Fruit fly (Drosophila melanogaster) whole organism, embryonic: ENCODE measurements around the gene fliI.
A peak's percentile ranks its signal among the peaks of the same experiment; 100 is the strongest.

ENCODE experiments used
- B-H2 ChIP-seq: fragments of 200-800 bp; sonication (Bioruptor generic); optimal IDR thresholded peaks from 2 replicates; lab custom pipeline; 2018; ENCODE audit warnings: missing biosample characterization, mild to moderate bottlenecking, missing genetic modification characterization
- BEAF-32 ChIP-seq: fragments of 200-800 bp; sonication (Bioruptor generic); optimal IDR thresholded peaks from 3 replicates; lab custom pipeline; 2017; ENCODE audit warnings: missing biosample characterization, missing genetic modification characterization, mild to moderate bottlenecking, moderate library complexity, missing genetic modification reagents
- Bgb ChIP-seq: fragments of 200-800 bp; sonication (Bioruptor generic); IDR thresholded peaks from 2 replicates; pipeline ENCODE4 v1.3.6; 2022; ENCODE audit warnings: missing biosample characterization, missing genetic modification characterization; ENCODE audit not compliant: partially characterized antibody
- CG10267 ChIP-seq: fragments of 200-800 bp; sonication (Bioruptor generic); optimal IDR thresholded peaks from 2 replicates; lab custom pipeline; 2018; ENCODE audit warnings: missing biosample characterization, mild to moderate bottlenecking, missing genetic modification characterization, moderate library complexity
- CG10543 ChIP-seq: fragments of 200-800 bp; sonication (Bioruptor generic); optimal IDR thresholded peaks from 3 replicates; lab custom pipeline; 2017; ENCODE audit warnings: missing biosample characterization, mild to moderate bottlenecking, missing genetic modification characterization, moderate library complexity
- CG10979 ChIP-seq: fragments of 200-800 bp; sonication (Bioruptor generic); optimal IDR thresholded peaks from 2 replicates; lab custom pipeline; 2018; ENCODE audit warnings: missing biosample characterization, mild to moderate bottlenecking, missing genetic modification characterization, moderate library complexity
- CG11504 ChIP-seq: fragments of 200-800 bp; sonication (Bioruptor generic); optimal IDR thresholded peaks from 3 replicates; lab custom pipeline; 2019; ENCODE audit warnings: missing biosample characterization, mild to moderate bottlenecking, missing genetic modification characterization, moderate library complexity
- CG12071 ChIP-seq: fragments of 200-800 bp; sonication (Bioruptor generic); optimal IDR thresholded peaks from 3 replicates; lab custom pipeline; 2018; ENCODE audit warnings: missing biosample characterization, mild to moderate bottlenecking, missing genetic modification characterization
- CG12391 ChIP-seq: fragments of 200-800 bp; sonication (Bioruptor generic); optimal IDR thresholded peaks from 3 replicates; lab custom pipeline; 2018; ENCODE audit warnings: missing biosample characterization, mild to moderate bottlenecking, missing genetic modification characterization, moderate library complexity
- CG1603 ChIP-seq: fragments of 200-800 bp; sonication (Bioruptor generic); optimal IDR thresholded peaks from 2 replicates; lab custom pipeline; 2019; ENCODE audit warnings: missing biosample characterization, mild to moderate bottlenecking, missing genetic modification characterization, moderate library complexity
- CG17361 ChIP-seq: fragments of 200-800 bp; sonication (Bioruptor generic); IDR thresholded peaks from 3 replicates; pipeline ENCODE4 v1.3.6; 2022; ENCODE audit warnings: missing biosample characterization, missing genetic modification characterization
- CG17912 ChIP-seq: fragments of 200-800 bp; sonication (Bioruptor generic); optimal IDR thresholded peaks from 2 replicates; lab custom pipeline; 2018; ENCODE audit warnings: missing biosample characterization, mild to moderate bottlenecking, missing genetic modification characterization
- CG2116 ChIP-seq: fragments of 200-800 bp; sonication (Bioruptor generic); optimal IDR thresholded peaks from 3 replicates; lab custom pipeline; 2018; ENCODE audit warnings: missing biosample characterization, mild to moderate bottlenecking, missing genetic modification characterization
- CG33557 ChIP-seq: fragments of 200-800 bp; sonication (Bioruptor generic); optimal IDR thresholded peaks from 2 replicates; lab custom pipeline; 2019; ENCODE audit warnings: missing biosample characterization, mild to moderate bottlenecking, missing genetic modification characterization, moderate library complexity
- CG34224 ChIP-seq: fragments of 200-800 bp; sonication (Bioruptor generic); IDR thresholded peaks from 3 replicates; pipeline ENCODE4 v1.3.6; 2022; ENCODE audit warnings: missing biosample characterization, missing genetic modification characterization; ENCODE audit not compliant: partially characterized antibody
- CG34376 ChIP-seq: fragments of 200-800 bp; sonication (Bioruptor generic); optimal IDR thresholded peaks from 2 replicates; lab custom pipeline; 2018; ENCODE audit warnings: missing biosample characterization, mild to moderate bottlenecking, missing genetic modification characterization
- CG3847 ChIP-seq: fragments of 200-800 bp; sonication (Bioruptor generic); IDR thresholded peaks from 2 replicates; pipeline ENCODE4 v1.3.6; 2022; ENCODE audit warnings: missing biosample characterization, missing genetic modification characterization
- CG3995 ChIP-seq: fragments of 200-800 bp; sonication (Bioruptor generic); optimal IDR thresholded peaks from 3 replicates; lab custom pipeline; 2016; ENCODE audit warnings: missing biosample characterization, missing genetic modification characterization
- CG4707 ChIP-seq: fragments of 200-800 bp; sonication (Bioruptor generic); optimal IDR thresholded peaks from 2 replicates; lab custom pipeline; 2018; ENCODE audit warnings: missing biosample characterization, mild to moderate bottlenecking, missing genetic modification characterization, moderate library complexity
- CG5953 ChIP-seq: fragments of 200-800 bp; sonication (Bioruptor generic); IDR thresholded peaks from 2 replicates; pipeline ENCODE4 v1.3.6; 2022; ENCODE audit warnings: missing biosample characterization, missing genetic modification characterization
- CG6765 ChIP-seq: fragments of 200-800 bp; sonication (Bioruptor generic); optimal IDR thresholded peaks from 3 replicates; lab custom pipeline; 2017; ENCODE audit warnings: missing biosample characterization, mild to moderate bottlenecking, missing genetic modification characterization
- CG7839 ChIP-seq: fragments of 200-800 bp; sonication (Bioruptor generic); optimal IDR thresholded peaks from 3 replicates; lab custom pipeline; 2018; ENCODE audit warnings: missing biosample characterization, mild to moderate bottlenecking, missing genetic modification characterization, moderate library complexity
- CG8089 ChIP-seq: fragments of 200-800 bp; sonication (Bioruptor generic); optimal IDR thresholded peaks from 3 replicates; lab custom pipeline; 2016; ENCODE audit warnings: missing biosample characterization, missing genetic modification characterization
- CG9727 ChIP-seq: fragments of 200-800 bp; sonication (Bioruptor generic); optimal IDR thresholded peaks from 3 replicates; lab custom pipeline; 2017; ENCODE audit warnings: missing biosample characterization, mild to moderate bottlenecking, missing genetic modification characterization
- CG9817 ChIP-seq: fragments of 200-800 bp; sonication (Bioruptor generic); optimal IDR thresholded peaks from 2 replicates; lab custom pipeline; 2018; ENCODE audit warnings: missing biosample characterization, mild to moderate bottlenecking, missing genetic modification characterization, moderate library complexity
- D19B ChIP-seq: fragments of 200-800 bp; sonication (Bioruptor generic); optimal IDR thresholded peaks from 2 replicates; lab custom pipeline; 2017; ENCODE audit warnings: missing biosample characterization, mild to moderate bottlenecking, missing genetic modification characterization
- Dll ChIP-seq: fragments of 200-800 bp; sonication (Bioruptor generic); IDR thresholded peaks from 4 replicates; pipeline ENCODE4 v1.3.6; 2022; ENCODE audit warnings: missing biosample characterization, missing genetic modification characterization; ENCODE audit not compliant: partially characterized antibody
- H2.0 ChIP-seq: fragments of 200-800 bp; sonication (Bioruptor generic); IDR thresholded peaks from 2 replicates; pipeline ENCODE4 v1.3.6; 2022; ENCODE audit warnings: missing biosample characterization, missing genetic modification characterization
- NfI ChIP-seq: fragments of 200-800 bp; sonication (Bioruptor generic); optimal IDR thresholded peaks from 3 replicates; lab custom pipeline; 2018; ENCODE audit warnings: missing biosample characterization, mild to moderate bottlenecking, missing genetic modification characterization, moderate library complexity
- PHDP ChIP-seq: fragments of 200-800 bp; sonication (Bioruptor generic); optimal IDR thresholded peaks from 3 replicates; lab custom pipeline; 2018; ENCODE audit warnings: missing biosample characterization, mild to moderate bottlenecking, missing genetic modification characterization, moderate library complexity
- Sin3A ChIP-seq: fragments of >200 bp; optimal IDR thresholded peaks from 2 replicates; lab custom pipeline; 2018
- bbx ChIP-seq: fragments of 200-800 bp; sonication (Bioruptor generic); IDR thresholded peaks from 2 replicates; pipeline ENCODE4 v1.3.6; 2022; ENCODE audit warnings: missing biosample characterization, missing genetic modification characterization; ENCODE audit not compliant: partially characterized antibody
- bcd ChIP-seq: fragments of 200-800 bp; sonication (Bioruptor generic); optimal IDR thresholded peaks from 2 replicates; lab custom pipeline; 2017; ENCODE audit warnings: missing biosample characterization, mild to moderate bottlenecking, missing genetic modification characterization
- bigmax ChIP-seq: fragments of 200-800 bp; sonication (Bioruptor generic); optimal IDR thresholded peaks from 2 replicates; lab custom pipeline; 2018; ENCODE audit warnings: missing biosample characterization, mild to moderate bottlenecking, missing genetic modification characterization
- chif ChIP-seq, 2 experiments: fragments of 200-800 bp; sonication (Bioruptor generic); optimal IDR thresholded peaks; 3 replicates each; lab custom pipeline; 2016; ENCODE audit warnings: missing biosample characterization in 2 of 2, missing genetic modification characterization in 2 of 2
- exex ChIP-seq: fragments of 200-800 bp; sonication (Bioruptor generic); optimal IDR thresholded peaks from 4 replicates; lab custom pipeline; 2018; ENCODE audit warnings: missing biosample characterization, mild to moderate bottlenecking, missing genetic modification characterization, moderate library complexity
- fd64A ChIP-seq: fragments of 200-800 bp; sonication (Bioruptor generic); optimal IDR thresholded peaks from 3 replicates; lab custom pipeline; 2018; ENCODE audit warnings: missing biosample characterization, mild to moderate bottlenecking, missing genetic modification characterization
- fru ChIP-seq: fragments of >200 bp; optimal IDR thresholded peaks from 2 replicates; lab custom pipeline; 2017
- gfzf ChIP-seq: fragments of 200-800 bp; sonication (Bioruptor generic); optimal IDR thresholded peaks from 2 replicates; lab custom pipeline; 2016; ENCODE audit warnings: missing biosample characterization, mild to moderate bottlenecking, missing genetic modification characterization, moderate library complexity
- insv ChIP-seq, 2 experiments: fragments of 200-800 bp; sonication (Bioruptor generic); optimal IDR thresholded peaks; 3 replicates each; lab custom pipeline; 2016 to 2018; ENCODE audit warnings: missing biosample characterization in 2 of 2, missing genetic modification characterization in 2 of 2
- mirr ChIP-seq: fragments of 200-800 bp; sonication (Bioruptor generic); optimal IDR thresholded peaks from 3 replicates; lab custom pipeline; 2018; ENCODE audit warnings: missing biosample characterization, mild to moderate bottlenecking, missing genetic modification characterization
- mld ChIP-seq: fragments of 200-800 bp; sonication (Bioruptor generic); IDR thresholded peaks from 3 replicates; pipeline ENCODE4 v1.3.6; 2022; ENCODE audit warnings: missing biosample characterization, missing genetic modification characterization; ENCODE audit not compliant: partially characterized antibody
- org-1 ChIP-seq: fragments of 200-800 bp; sonication (Bioruptor generic); optimal IDR thresholded peaks from 2 replicates; lab custom pipeline; 2017; ENCODE audit warnings: missing biosample characterization, missing genetic modification characterization
- pb ChIP-seq: fragments of 200-800 bp; sonication (Bioruptor generic); optimal IDR thresholded peaks from 3 replicates; lab custom pipeline; 2016; ENCODE audit warnings: missing biosample characterization, missing genetic modification characterization
- phol ChIP-seq: fragments of 200-800 bp; sonication (Bioruptor generic); optimal IDR thresholded peaks from 3 replicates; lab custom pipeline; 2018; ENCODE audit warnings: missing biosample characterization, mild to moderate bottlenecking, missing genetic modification characterization, moderate library complexity
- sc ChIP-seq, 3 experiments: fragments of >200 bp in 2 of 3; fragments of 200-800 bp in 1 of 3; sonication (Bioruptor generic) in 1 of 3; optimal IDR thresholded peaks; 2 replicates in 2 of 3; 3 replicates in 1 of 3; lab custom pipeline; 2017; ENCODE audit warnings: mild to moderate bottlenecking in 1 of 3, missing biosample characterization in 1 of 3, missing genetic modification characterization in 1 of 3, missing genetic modification reagents in 1 of 3
- stwl ChIP-seq: fragments of 200-800 bp; sonication (Bioruptor generic); optimal IDR thresholded peaks from 3 replicates; lab custom pipeline; 2018; ENCODE audit warnings: missing biosample characterization, mild to moderate bottlenecking, missing genetic modification characterization, moderate library complexity
- tgo ChIP-seq: fragments of 200-800 bp; sonication (Bioruptor generic); IDR thresholded peaks from 3 replicates; pipeline ENCODE4 v1.3.6; 2022; ENCODE audit warnings: missing biosample characterization, missing genetic modification characterization
- tin ChIP-seq: fragments of 200-800 bp; sonication (Bioruptor generic); optimal IDR thresholded peaks from 3 replicates; lab custom pipeline; 2016; ENCODE audit warnings: missing biosample characterization, missing genetic modification characterization
- trh ChIP-seq: fragments of 200-800 bp; sonication (Bioruptor generic); optimal IDR thresholded peaks from 2 replicates; lab custom pipeline; 2016; ENCODE audit warnings: missing biosample characterization, missing genetic modification characterization
- tx ChIP-seq: fragments of 200-800 bp; sonication (Bioruptor generic); optimal IDR thresholded peaks from 2 replicates; lab custom pipeline; 2016; ENCODE audit warnings: missing biosample characterization, missing genetic modification characterization

Gene fliI

DNA sequence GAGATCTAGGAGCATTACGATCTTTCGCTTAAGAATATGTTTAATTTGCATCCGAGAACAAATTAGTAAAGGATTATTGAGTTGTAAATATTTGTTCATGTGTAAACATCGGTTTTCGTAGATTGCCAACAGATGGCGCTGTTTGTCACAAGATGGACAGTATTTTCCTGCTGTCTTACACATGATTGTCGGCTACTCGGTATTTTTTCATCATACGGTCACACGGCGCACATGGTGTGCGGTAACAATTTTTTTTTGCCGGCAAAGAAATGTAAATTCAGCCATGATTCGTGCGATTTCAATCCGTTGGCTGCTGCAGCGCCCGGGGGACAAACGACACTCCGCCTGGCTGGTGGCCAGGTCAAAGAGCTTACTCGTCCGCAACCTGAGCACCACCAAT lies 23.3 kb downstream of the fliI start, which contains the start of the genes bbx and waw (continued):
- TF ChIP-seq CG4707 (peak; percentile 17), trh (no peak), H2.0 (GFP tag; lab: Robert Waterston, UW) (0 out of 2 replicates have a peak, but pooled peaks have one; percentile 10), fru (no peak), Dll (GFP tag; lab: Robert Waterston, UW) (0 out of 4 replicates have a peak, but pooled peaks have one; percentile 20), Sin3A (lab: Kevin White, UChicago) (peak; percentile 36), tx (GFP tag; lab: Kevin White, UChicago) (no peak), gfzf (peak; percentile 87), CG9727 (GFP tag; lab: Kevin White, UChicago) (peak; percentile 47), NfI (peak; percentile 33), phol (tag; lab: Kevin White, UChicago) (peak; percentile 46), bigmax (GFP tag; lab: Kevin White, UChicago) (peak; percentile 23), org-1 (GFP tag; lab: Kevin White, UChicago) (no peak), CG3847 (peak; percentile 27; the same call in 1 of the 2 replicates), chif (GFP tag; optimal IDR thresholded peaks at IDR 0.05; lab: Kevin White, UChicago) (peak in 1 of 2 experiments; percentile 11), mld (no peak), tin (GFP tag; lab: Kevin White, UChicago) (no peak), CG12391 (tag; lab: Kevin White, UChicago) (peak; percentile 11), CG2116 (GFP tag; lab: Kevin White, UChicago) (peak; percentile 27), sc (optimal IDR thresholded peaks at IDR 0.05; lab: Kevin White, UChicago) (no peak), sc (GFP tag; optimal IDR thresholded peaks at IDR 0.05; lab: Kevin White, UChicago) (no peak), CG9817 (tag; lab: Kevin White, UChicago) (peak; percentile 8), stwl (tag; lab: Kevin White, UChicago) (peak; percentile 57), bcd (GFP tag; lab: Kevin White, UChicago) (peak; percentile 21), D19B (GFP tag; lab: Kevin White, UChicago) (no peak), BEAF-32 (peak; percentile 33), CG34224 (no peak), CG17361 (peak; percentile 20; the same call in 1 of the 3 replicates), CG17912 (GFP tag; lab: Kevin White, UChicago) (peak; percentile 66), CG1603 (peak; percentile 72), insv (GFP tag; optimal IDR thresholded peaks at IDR 0.05; lab: Kevin White, UChicago) (peak in 1 of 2 experiments; percentile 20), CG10979 (peak; percentile 96), B-H2 (GFP tag; lab: Kevin White, UChicago) (peak; percentile 24), CG33557 (peak; percentile 45), CG10267 (tag; lab: Kevin White, UChicago) (peak; percentile 34)
- TF ChIP-seq, all 482 proteins: peak for 123

dm6 chrX:21365421-21365820 lies 25.9 kb downstream of the fliI start:
- no peak for TF ChIP-seq fd64A
- TF ChIP-seq tgo (GFP tag; lab: Robert Waterston, UW), result no peak
- TF ChIP-seq Bgb (GFP tag; lab: Robert Waterston, UW), result no peak
- no peak for TF ChIP-seq CG7839 (tag; lab: Kevin White, UChicago)
- peak; percentile 41 for TF ChIP-seq CG34376 (GFP tag; lab: Kevin White, UChicago)
- TF ChIP-seq CG6765 (GFP tag; lab: Kevin White, UChicago), result no peak
- TF ChIP-seq CG12071 (GFP tag; lab: Kevin White, UChicago), result no peak
- no peak for TF ChIP-seq Dll (GFP tag; lab: Robert Waterston, UW)
- TF ChIP-seq CG11504, result no peak
- no peak for TF ChIP-seq CG3995 (GFP tag; lab: Kevin White, UChicago)
- TF ChIP-seq exex, result peak; percentile 74
- TF ChIP-seq CG8089 (GFP tag; lab: Kevin White, UChicago), result no peak
- TF ChIP-seq CG10543 (GFP tag; lab: Kevin White, UChicago), result peak; percentile 11
- TF ChIP-seq mirr (GFP tag; lab: Kevin White, UChicago), result peak; percentile 13
- TF ChIP-seq bbx (GFP tag; lab: Robert Waterston, UW), result no peak
- TF ChIP-seq PHDP, result no peak
- no peak for TF ChIP-seq CG5953 (GFP tag; lab: Robert Waterston, UW)
- TF ChIP-seq pb (GFP tag; lab: Kevin White, UChicago), result no peak
